Worm (Caenorhabditis elegans): Measurements from ENCODE around the gene W03F9.4.
A peak's percentile ranks its signal among the peaks of the same experiment; 100 is the strongest.

DNA sequence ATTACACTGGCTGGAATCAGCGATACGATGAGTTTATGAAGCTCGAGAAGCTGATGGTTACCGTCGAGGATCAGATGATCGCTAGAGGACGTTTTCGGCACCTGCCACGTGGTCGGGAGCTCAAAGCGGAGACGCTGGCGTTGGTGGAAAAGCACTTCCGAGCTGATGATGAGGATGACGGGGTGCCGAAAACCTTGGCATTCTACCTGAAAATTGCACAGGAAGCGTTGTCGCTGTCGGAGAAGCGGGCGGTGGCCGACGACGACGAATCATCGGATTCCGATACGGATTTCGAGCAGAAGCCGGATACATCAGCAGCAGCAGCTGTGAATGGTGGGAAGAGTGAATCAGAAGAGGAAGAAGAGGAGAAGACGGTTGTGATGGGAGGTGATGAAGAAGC lies 43.6 kb upstream of the W03F9.4 start:
- TF ChIP-seq rnt-1 (tag; optimal IDR thresholded peaks at IDR 0.05) (no peak), ceh-31 (tag; optimal IDR thresholded peaks at IDR 0.05) (no peak), elt-4 (tag; optimal IDR thresholded peaks at IDR 0.05) (peak; percentile 77), ama-1 (optimal IDR thresholded peaks at IDR 0.05) (no peak), madf-2 (tag; optimal IDR thresholded peaks at IDR 0.05) (no peak), nhr-11 (tag; optimal IDR thresholded peaks at IDR 0.05) (no peak), hlh-8 (tag; optimal IDR thresholded peaks at IDR 0.05) (no peak), ceh-14 (tag; optimal IDR thresholded peaks at IDR 0.05) (no peak), ztf-16 (tag; optimal IDR thresholded peaks at IDR 0.05) (no peak), T23F11.4 (GFP tag; optimal IDR thresholded peaks at IDR 0.05) (no peak)

All from whole organism, late embryonic.